Fruit fly (Drosophila melanogaster) whole organism, wandering third instar larva: ENCODE measurements around the gene Svip.

Experiments used
- Abd-B ChIP-seq: fragments of >200 bp; optimal IDR thresholded peaks from 2 replicates; lab custom pipeline; 2017; ENCODE audit warnings: missing biosample characterization, missing genetic modification characterization
- CG32264 ChIP-seq: fragments of 200-800 bp; sonication (Bioruptor generic); optimal IDR thresholded peaks from 2 replicates; lab custom pipeline; 2016; ENCODE audit warnings: missing biosample characterization, missing genetic modification characterization
- CG9705 ChIP-seq: fragments of 200-800 bp; sonication (Bioruptor generic); optimal IDR thresholded peaks from 2 replicates; lab custom pipeline; 2018; ENCODE audit warnings: missing biosample characterization, mild to moderate bottlenecking, missing genetic modification characterization
- CrebA ChIP-seq: fragments of 200-800 bp; sonication (Bioruptor generic); optimal IDR thresholded peaks from 2 replicates; lab custom pipeline; 2016; ENCODE audit warnings: missing biosample characterization, mild to moderate bottlenecking, missing genetic modification characterization, borderline replicate concordance
- Dfd ChIP-seq: fragments of >200 bp; optimal IDR thresholded peaks from 2 replicates; lab custom pipeline; 2017; ENCODE audit warnings: missing biosample characterization, missing genetic modification characterization
- Dif ChIP-seq: fragments of 200-275, 200-300 bp; sonication (Bioruptor generic); optimal IDR thresholded peaks from 2 replicates; lab custom pipeline; 2018; ENCODE audit warnings: missing biosample characterization, missing genetic modification characterization; ENCODE audit not compliant: partially characterized antibody
- GATAd ChIP-seq: sonication (Bioruptor generic); optimal IDR thresholded peaks from 2 replicates; lab custom pipeline; 2016; ENCODE audit warnings: missing biosample characterization, missing genetic modification characterization
- HLH106 ChIP-seq: fragments of 200-800 bp; optimal IDR thresholded peaks from 3 replicates; lab custom pipeline; 2019; ENCODE audit warnings: missing biosample characterization, mild to moderate bottlenecking, missing genetic modification characterization, moderate library complexity
- Hnf4 ChIP-seq: fragments of 200-800 bp; sonication (Bioruptor generic); optimal IDR thresholded peaks from 2 replicates; lab custom pipeline; 2016; ENCODE audit warnings: missing biosample characterization, mild to moderate bottlenecking, missing genetic modification characterization
- Hr78 ChIP-seq: fragments of >200 bp; optimal IDR thresholded peaks from 2 replicates; lab custom pipeline; 2017; ENCODE audit warnings: missing biosample characterization, missing genetic modification characterization
- Hr83 ChIP-seq: fragments of 200-300 bp; sonication (Bioruptor generic); optimal IDR thresholded peaks from 2 replicates; lab custom pipeline; 2016; ENCODE audit warnings: missing biosample characterization, mild to moderate bottlenecking, missing genetic modification characterization, moderate library complexity; ENCODE audit not compliant: poor library complexity, severe bottlenecking
- Jra ChIP-seq: sonication (Bioruptor generic); optimal IDR thresholded peaks from 2 replicates; lab custom pipeline; 2016; ENCODE audit warnings: missing biosample characterization, missing genetic modification characterization
- Mio ChIP-seq: sonication (Bioruptor generic); optimal IDR thresholded peaks from 2 replicates; lab custom pipeline; 2016; ENCODE audit warnings: missing biosample characterization, missing genetic modification characterization
- Myc ChIP-seq: fragments of >200 bp; optimal IDR thresholded peaks from 2 replicates; lab custom pipeline; 2017
- N ChIP-seq: fragments of >200 bp; optimal IDR thresholded peaks from 2 replicates; lab custom pipeline; 2018; ENCODE audit warnings: missing biosample characterization, missing external identifiers, missing genetic modification characterization
- OdsH ChIP-seq: fragments of 200-800 bp; sonication (Bioruptor generic); optimal IDR thresholded peaks from 2 replicates; lab custom pipeline; 2016; ENCODE audit warnings: missing biosample characterization, mild to moderate bottlenecking, missing genetic modification characterization
- Rel ChIP-seq, 2 experiments: fragments of 200-800 bp; sonication (Bioruptor generic) in 1 of 2; optimal IDR thresholded peaks; 2 replicates in 1 of 2; 3 replicates in 1 of 2; lab custom pipeline; 2016 to 2019; ENCODE audit warnings: mild to moderate bottlenecking in 2 of 2, missing biosample characterization in 2 of 2, missing genetic modification characterization in 2 of 2, moderate library complexity in 1 of 2
- Sp1 ChIP-seq: fragments of 200-800 bp; sonication (Bioruptor generic); optimal IDR thresholded peaks from 3 replicates; lab custom pipeline; 2019; ENCODE audit warnings: missing biosample characterization, mild to moderate bottlenecking, missing genetic modification characterization, moderate library complexity
- Vsx2 ChIP-seq: fragments of 200-300, 225-300 bp; sonication (Bioruptor generic); optimal IDR thresholded peaks from 2 replicates; lab custom pipeline; 2018; ENCODE audit warnings: missing biosample characterization, missing genetic modification characterization; ENCODE audit not compliant: partially characterized antibody
- br ChIP-seq: fragments of 200-800 bp; sonication (Bioruptor generic); optimal IDR thresholded peaks from 2 replicates; lab custom pipeline; 2016; ENCODE audit warnings: missing biosample characterization, missing genetic modification characterization
- brk ChIP-seq: fragments of 200-800 bp; sonication (Bioruptor generic); optimal IDR thresholded peaks from 2 replicates; lab custom pipeline; 2016; ENCODE audit warnings: missing biosample characterization, mild to moderate bottlenecking, missing genetic modification characterization
- dl ChIP-seq, 2 experiments: fragments of 175-275, 200-275 bp in 1 of 2; fragments of 200-275 bp in 1 of 2; sonication (Bioruptor generic); optimal IDR thresholded peaks; lab custom pipeline; 2018; ENCODE audit warnings: mild to moderate bottlenecking in 2 of 2, missing biosample characterization in 2 of 2, missing genetic modification characterization in 2 of 2, moderate library complexity in 2 of 2; ENCODE audit not compliant: partially characterized antibody in 2 of 2, insufficient read depth in 1 of 2
- dmrt93B ChIP-seq: fragments of 200-800 bp; sonication (Bioruptor generic); optimal IDR thresholded peaks from 2 replicates; lab custom pipeline; 2018; ENCODE audit warnings: missing biosample characterization, mild to moderate bottlenecking, missing genetic modification characterization
- dsf ChIP-seq: sonication (Bioruptor generic); optimal IDR thresholded peaks from 2 replicates; lab custom pipeline; 2016; ENCODE audit warnings: missing biosample characterization, missing genetic modification characterization, borderline replicate concordance
- ey ChIP-seq: fragments of 200-800 bp; sonication (Bioruptor generic); optimal IDR thresholded peaks from 2 replicates; lab custom pipeline; 2016; ENCODE audit warnings: missing biosample characterization, missing genetic modification characterization
- foxo ChIP-seq, 2 experiments: fragments of 200-800 bp; sonication (Bioruptor generic); optimal IDR thresholded peaks; 2 replicates in 1 of 2; 3 replicates in 1 of 2; lab custom pipeline; 2016 to 2017; ENCODE audit warnings: missing biosample characterization in 2 of 2, missing genetic modification characterization in 2 of 2
- fru ChIP-seq: fragments of 200-800 bp; sonication (Bioruptor generic); optimal IDR thresholded peaks from 3 replicates; lab custom pipeline; 2016; ENCODE audit warnings: missing biosample characterization, mild to moderate bottlenecking, missing genetic modification characterization
- h ChIP-seq: fragments of 200-800 bp; sonication (Bioruptor generic); optimal IDR thresholded peaks from 3 replicates; lab custom pipeline; 2016; ENCODE audit warnings: missing biosample characterization, mild to moderate bottlenecking, missing genetic modification characterization
- jim ChIP-seq: fragments of 175-275, 200-325 bp; sonication (Bioruptor generic); optimal IDR thresholded peaks from 2 replicates; lab custom pipeline; 2016; ENCODE audit warnings: missing biosample characterization, mild to moderate bottlenecking, missing genetic modification characterization
- lola ChIP-seq: fragments of >200 bp; optimal IDR thresholded peaks from 2 replicates; lab custom pipeline; 2017; ENCODE audit warnings: missing biosample characterization, missing genetic modification characterization
- pan ChIP-seq: fragments of >200 bp; optimal IDR thresholded peaks from 2 replicates; lab custom pipeline; 2017
- psq ChIP-seq: fragments of 200-800 bp; sonication (Bioruptor generic); optimal IDR thresholded peaks from 3 replicates; lab custom pipeline; 2017; ENCODE audit warnings: missing biosample characterization, mild to moderate bottlenecking, missing genetic modification characterization, moderate library complexity
- rgr ChIP-seq: fragments of 200-800 bp; sonication (Bioruptor generic); optimal IDR thresholded peaks from 3 replicates; lab custom pipeline; 2016; ENCODE audit warnings: missing biosample characterization, mild to moderate bottlenecking, missing genetic modification characterization
- sage ChIP-seq: fragments of 200-800 bp; sonication (Bioruptor generic); optimal IDR thresholded peaks from 2 replicates; lab custom pipeline; 2016; ENCODE audit warnings: missing biosample characterization, mild to moderate bottlenecking, missing genetic modification characterization
- sv ChIP-seq: fragments of 200-800 bp; sonication (Bioruptor generic); optimal IDR thresholded peaks from 3 replicates; lab custom pipeline; 2016; ENCODE audit warnings: missing biosample characterization, missing genetic modification characterization
- tai ChIP-seq: sonication (Bioruptor generic); optimal IDR thresholded peaks from 2 replicates; lab custom pipeline; 2016; ENCODE audit warnings: missing biosample characterization, missing genetic modification characterization
- usp ChIP-seq: fragments of >200 bp; optimal IDR thresholded peaks from 2 replicates; lab custom pipeline; 2017; ENCODE audit warnings: missing biosample characterization, missing genetic modification characterization
- woc ChIP-seq: sonication (Bioruptor generic); optimal IDR thresholded peaks from 2 replicates; lab custom pipeline; 2016; ENCODE audit warnings: missing biosample characterization, mild to moderate bottlenecking, missing genetic modification characterization

The Svip gene

DNA sequence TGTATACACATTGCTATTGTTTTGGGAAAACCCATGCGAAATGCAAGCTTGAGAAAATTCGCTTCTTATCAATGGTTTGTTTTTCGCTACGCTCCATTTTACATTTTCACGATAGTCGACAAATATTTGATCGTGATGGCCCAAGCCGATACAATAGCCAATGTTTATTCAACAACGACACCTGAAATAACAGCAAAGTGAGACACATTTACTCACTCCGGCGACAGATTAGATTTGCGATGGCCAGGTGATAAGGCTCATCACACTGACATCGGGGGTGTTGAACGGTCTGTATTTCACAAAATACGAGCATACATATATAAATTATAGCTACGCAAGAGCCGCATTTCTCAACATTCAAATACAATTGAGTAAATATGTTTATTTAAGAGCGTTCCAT, 38.4 kb downstream of the Svip start (continued):
- peak; percentile 43 for TF ChIP-seq br
- TF ChIP-seq Myc (lab: Kevin White, UChicago) = no peak
- peak; percentile 23 for TF ChIP-seq brk (GFP tag; lab: Kevin White, UChicago)

DNA sequence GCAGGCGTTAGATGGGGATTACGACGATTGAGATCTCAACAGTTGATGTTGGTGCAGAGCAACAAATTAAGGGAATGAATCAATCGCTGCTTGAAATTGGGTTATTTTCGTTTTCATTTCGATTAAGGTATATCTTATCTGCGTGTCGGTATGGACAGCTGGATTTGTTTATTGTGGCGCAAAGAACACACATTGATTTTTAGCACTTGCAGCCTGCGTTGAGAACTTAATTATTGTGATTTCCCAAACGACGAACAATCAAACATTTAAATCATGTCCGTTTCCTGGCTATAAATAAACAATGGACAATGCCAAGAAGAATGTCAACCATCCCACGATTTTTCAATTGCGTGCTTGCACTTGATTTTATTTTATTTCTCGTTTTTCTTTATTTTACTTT, 39.2 kb downstream of the Svip start:
- TF ChIP-seq Rel (GFP tag; optimal IDR thresholded peaks at IDR 0.05; lab: Kevin White, UChicago) (no peak), Rel (tag; optimal IDR thresholded peaks at IDR 0.05; lab: Kevin White, UChicago) (peak; percentile 62), woc (GFP tag; lab: Kevin White, UChicago) (peak; percentile 18), fru (GFP tag; lab: Kevin White, UChicago) (no peak), tai (GFP tag; lab: Kevin White, UChicago) (peak; percentile 12)

DNA sequence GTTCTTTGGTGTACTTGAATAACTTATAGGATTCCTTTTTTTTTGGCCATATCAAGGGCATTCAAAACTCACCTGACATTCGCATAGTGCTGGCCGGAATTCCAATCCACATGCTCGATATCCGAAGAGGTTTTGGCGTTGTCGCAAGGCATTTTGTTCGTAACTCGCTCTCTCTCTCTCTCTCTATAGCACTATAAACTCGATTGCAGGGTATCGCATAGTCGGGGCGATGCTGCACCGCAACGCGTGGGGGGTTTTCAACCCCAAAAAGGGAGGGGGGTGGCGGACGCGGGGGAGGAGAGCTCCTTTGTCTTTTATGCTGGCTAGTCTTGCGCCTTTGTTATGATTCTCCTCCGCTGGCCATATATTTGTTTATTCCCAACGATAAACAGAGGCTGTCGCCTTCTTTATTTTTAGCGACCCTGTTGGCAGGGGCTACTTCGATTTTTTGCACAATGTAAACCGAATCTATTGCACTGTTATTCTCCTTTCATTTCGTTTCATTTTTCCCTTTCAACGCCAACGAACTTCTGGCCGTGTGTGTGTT, 39.7 kb downstream of the Svip start:
- TF ChIP-seq Rel (GFP tag; optimal IDR thresholded peaks at IDR 0.05; lab: Kevin White, UChicago) (no peak), Rel (tag; optimal IDR thresholded peaks at IDR 0.05; lab: Kevin White, UChicago) (peak; percentile 51), foxo (GFP tag; optimal IDR thresholded peaks at IDR 0.05; lab: Kevin White, UChicago) (peak in 1 of 2 experiments; percentile 36), lola (GFP tag; lab: Kevin White, UChicago) (no peak)
- TF ChIP-seq, all 38 proteins: peak for 2

DNA sequence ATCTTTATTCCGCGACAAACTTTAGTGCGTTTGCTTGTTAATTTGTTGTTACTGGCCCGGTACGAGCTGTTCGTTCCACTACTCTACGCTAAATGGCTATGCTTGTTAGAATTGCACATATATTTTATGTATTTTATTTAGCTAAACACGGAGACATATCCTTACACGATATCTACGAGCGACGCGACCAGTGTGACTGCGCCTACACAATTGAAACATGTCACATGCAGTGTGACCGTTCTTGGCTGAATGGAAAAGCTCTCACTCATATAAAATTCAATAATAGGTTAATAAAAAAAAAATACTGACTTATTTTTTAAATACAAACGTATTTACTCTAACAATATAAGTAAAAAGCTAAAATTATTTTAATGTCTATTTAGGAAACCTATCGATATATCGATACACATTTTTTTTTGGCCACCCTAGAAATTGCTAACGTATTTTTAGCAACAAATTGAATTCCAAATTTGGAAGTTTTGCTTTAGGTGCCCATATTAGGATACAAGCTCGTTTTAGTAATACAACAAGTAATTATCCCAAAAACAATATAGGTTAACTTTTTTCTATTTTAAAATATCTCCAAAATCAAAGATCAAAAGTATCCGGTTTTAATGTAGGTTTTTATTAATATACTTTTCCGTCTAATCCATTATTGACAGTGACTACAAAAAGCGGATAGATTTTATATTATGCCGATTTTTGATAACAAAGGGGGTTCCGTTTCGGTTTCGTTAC, 40.4 kb downstream of the Svip start, which contains the start of gene CG4080:
Gene CG4080 (minus strand): TSS at position 215 of the 738 bp plus-strand sequence.
- TF ChIP-seq Vsx2 (GFP tag; lab: Kevin White, UChicago) (no peak), rgr (peak; percentile 40), Dfd (GFP tag; lab: Kevin White, UChicago) (no peak), pan (lab: Kevin White, UChicago) (no peak), Abd-B (GFP tag; lab: Kevin White, UChicago) (no peak), Dif (GFP tag; lab: Kevin White, UChicago) (no peak), h (GFP tag; lab: Kevin White, UChicago) (peak; percentile 36), br (peak; percentile 15), sv (peak; percentile 24), Hnf4 (GFP tag; lab: Kevin White, UChicago) (peak; percentile 76), Hr83 (peak; percentile 25), fru (GFP tag; lab: Kevin White, UChicago) (peak; percentile 33), Myc (lab: Kevin White, UChicago) (no peak), dsf (GFP tag; lab: Kevin White, UChicago) (peak; percentile 2), HLH106 (no peak), jim (GFP tag; lab: Kevin White, UChicago) (no peak), psq (GFP tag; lab: Kevin White, UChicago) (peak; percentile 15), brk (GFP tag; lab: Kevin White, UChicago) (peak; percentile 34), ey (GFP tag; lab: Kevin White, UChicago) (no peak), OdsH (peak; percentile 15), N (GFP tag; lab: Kevin White, UChicago) (no peak), Jra (no peak), CG9705 (no peak), woc (GFP tag; lab: Kevin White, UChicago) (peak; percentile 1), tai (GFP tag; lab: Kevin White, UChicago) (peak; percentile 52), foxo (GFP tag; optimal IDR thresholded peaks at IDR 0.05; lab: Kevin White, UChicago) (no peak), Rel (GFP tag; optimal IDR thresholded peaks at IDR 0.05; lab: Kevin White, UChicago) (no peak), Rel (tag; optimal IDR thresholded peaks at IDR 0.05; lab: Kevin White, UChicago) (peak; percentile 23), lola (GFP tag; lab: Kevin White, UChicago) (no peak), CG32264 (GFP tag; lab: Kevin White, UChicago) (peak; percentile 23), dmrt93B (GFP tag; lab: Kevin White, UChicago) (no peak), usp (no peak), Mio (GFP tag; lab: Kevin White, UChicago) (no peak), CrebA (no peak), sage (GFP tag; lab: Kevin White, UChicago) (no peak), Sp1 (GFP tag; lab: Kevin White, UChicago) (peak; percentile 50), dl (GFP tag; optimal IDR thresholded peaks at IDR 0.05; lab: Kevin White, UChicago; ENCODE audit: insufficient read depth in 1 of 2, partially characterized antibody in 2 of 2) (no peak), Hr78 (GFP tag; lab: Kevin White, UChicago) (no peak), GATAd (GFP tag; lab: Kevin White, UChicago) (no peak)
